Worm (Caenorhabditis elegans): ENCODE results near the gene acs-2.
A peak's percentile ranks its signal among the peaks of the same experiment; 100 is the strongest.

Gene acs-2

DNA sequence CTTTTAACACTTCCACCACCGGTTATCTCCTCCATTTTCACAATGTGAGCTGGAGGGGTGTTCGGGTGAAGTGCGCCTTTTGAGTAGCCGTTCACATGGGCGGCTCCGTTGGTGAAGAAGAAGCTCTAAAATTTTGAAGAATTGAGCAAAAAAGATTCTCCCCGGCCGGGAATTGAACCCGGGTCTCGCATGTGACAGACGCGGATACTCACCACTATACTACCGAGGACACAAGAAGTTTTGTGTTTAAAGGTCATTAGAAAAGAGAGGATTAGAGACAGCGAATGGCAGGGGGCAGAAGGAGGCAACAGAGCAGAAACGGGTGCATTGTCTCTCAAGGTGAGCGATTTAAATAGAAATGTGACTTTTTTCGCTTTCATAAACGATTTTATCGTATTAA, 15.6 kb upstream of the acs-2 start (continued):
- no peak for TF ChIP-seq lin-39 (tag; optimal IDR thresholded peaks at IDR 0.05)
- peak; percentile 26 for TF ChIP-seq nhr-77 (tag; optimal IDR thresholded peaks at IDR 0.05)
- TF ChIP-seq ceh-32 (tag; optimal IDR thresholded peaks at IDR 0.05; ENCODE audit: poor library complexity): no peak
- peak; percentile 91 for TF ChIP-seq dmd-8 (GFP tag; IDR thresholded peaks at IDR 0.05)
- peak; percentile 52 for TF ChIP-seq mes-2 (tag; optimal IDR thresholded peaks at IDR 0.05; ENCODE audit: poor library complexity, severe bottlenecking)
- peak; percentile 67 for TF ChIP-seq mep-1 (tag; optimal IDR thresholded peaks at IDR 0.05)
- TF ChIP-seq zfp-3 (GFP tag; conservative IDR thresholded peaks at IDR 0.05): no peak
- no peak for TF ChIP-seq ZK337.2 (GFP tag; IDR thresholded peaks at IDR 0.05)
- no peak for TF ChIP-seq zag-1 (tag; optimal IDR thresholded peaks at IDR 0.05)
- TF ChIP-seq lir-3 (tag; optimal IDR thresholded peaks at IDR 0.05): peak; percentile 47
- peak; percentile 60; the same call in 1 of the 2 replicates for TF ChIP-seq T26A8.4 (GFP tag; IDR thresholded peaks at IDR 0.05)
- peak; percentile 51 to 73; a peak in 1 of 4 replicates for TF ChIP-seq madf-5 (GFP tag; IDR thresholded peaks at IDR 0.05)
- no peak for TF ChIP-seq gei-8 (GFP tag; optimal IDR thresholded peaks at IDR 0.05)
- peak; percentile 71; the same call in 1 of the 2 replicates for TF ChIP-seq nhr-41 (GFP tag; IDR thresholded peaks at IDR 0.05)
- peak; percentile 52 for TF ChIP-seq unc-130 (GFP tag; optimal IDR thresholded peaks at IDR 0.05)
- peak; percentile 47 for TF ChIP-seq Y5F2A.4 (GFP tag; optimal IDR thresholded peaks at IDR 0.05)
- no peak for TF ChIP-seq ZK546.5 (tag; optimal IDR thresholded peaks at IDR 0.05)
- peak; percentile 69; the same call in 1 of the 2 replicates for TF ChIP-seq vab-7 (GFP tag; IDR thresholded peaks at IDR 0.05)
- TF ChIP-seq nhr-48 (tag; optimal IDR thresholded peaks at IDR 0.05): peak; percentile 25
- peak in 1 of 2 experiments; percentile 55 for TF ChIP-seq mdl-1 (tag; optimal IDR thresholded peaks at IDR 0.05)
- peak; percentile 47; the same call in 1 of the 2 replicates for TF ChIP-seq Y48G9A.11 (GFP tag; IDR thresholded peaks at IDR 0.05)
- TF ChIP-seq daf-8 (GFP tag; IDR thresholded peaks at IDR 0.05): 0 out of 2 replicates have a peak, but pooled peaks have one; percentile 40
- peak; percentile 84 for TF ChIP-seq D1046.2 (GFP tag; IDR thresholded peaks at IDR 0.05)
- no peak for TF ChIP-seq ztf-11 (tag; optimal IDR thresholded peaks at IDR 0.05)
- no peak for TF ChIP-seq nhr-237 (tag; optimal IDR thresholded peaks at IDR 0.05)
- no peak for TF ChIP-seq nhr-76 (tag; optimal IDR thresholded peaks at IDR 0.05)
- no peak for TF ChIP-seq unc-39 (tag; optimal IDR thresholded peaks at IDR 0.05)
- TF ChIP-seq set-16 (GFP tag; IDR thresholded peaks at IDR 0.05): 0 out of 2 replicates have a peak, but pooled peaks have one; percentile 33
- no peak for TF ChIP-seq unc-62 (GFP tag; optimal IDR thresholded peaks at IDR 0.05 in 1 of 2)
- TF ChIP-seq unc-62 (tag; optimal IDR thresholded peaks at IDR 0.05): no peak
- peak; percentile 60 for TF ChIP-seq php-3 (GFP tag; IDR thresholded peaks at IDR 0.05)
- TF ChIP-seq lsy-2 (tag; optimal IDR thresholded peaks at IDR 0.05): peak in 1 of 2 experiments; percentile 27
- TF ChIP-seq egl-43 (GFP tag; IDR thresholded peaks at IDR 0.05): peak; percentile 95
- no peak for TF ChIP-seq pqm-1 (tag; optimal IDR thresholded peaks at IDR 0.05)
- no peak for TF ChIP-seq nhr-111 (GFP tag; optimal IDR thresholded peaks at IDR 0.05)
- TF ChIP-seq pha-4 (GFP tag; IDR thresholded peaks at IDR 0.05): peak; percentile 90
- no peak for TF ChIP-seq pha-4 (tag; optimal IDR thresholded peaks at IDR 0.05)
- TF ChIP-seq madf-9 (GFP tag; conservative IDR thresholded peaks at IDR 0.05): peak; percentile 82
- peak; percentile 25 for TF ChIP-seq nhr-6 (tag; optimal IDR thresholded peaks at IDR 0.05)
- TF ChIP-seq ceh-62 (tag; optimal IDR thresholded peaks at IDR 0.05): no peak
- TF ChIP-seq dpl-1 (GFP tag; optimal IDR thresholded peaks at IDR 0.05): peak; percentile 10
- peak; percentile 73 for TF ChIP-seq arid-1 (GFP tag; conservative IDR thresholded peaks at IDR 0.05)
- TF ChIP-seq mxl-3 (GFP tag; optimal IDR thresholded peaks at IDR 0.05): peak; percentile 50
- TF ChIP-seq Y75B8A.6 (GFP tag; IDR thresholded peaks at IDR 0.05): 0 out of 2 replicates have a peak, but pooled peaks have one; percentile 60
- peak; percentile 46 for TF ChIP-seq spr-1 (tag; optimal IDR thresholded peaks at IDR 0.05)
- 0 out of 2 replicates have a peak, but pooled peaks have one; percentile 26 for TF ChIP-seq ctbp-1 (GFP tag; IDR thresholded peaks at IDR 0.05)
- TF ChIP-seq nhr-10 (tag; optimal IDR thresholded peaks at IDR 0.05): no peak
- TF ChIP-seq daf-19 (GFP tag; conservative IDR thresholded peaks at IDR 0.05): no peak
- peak; percentile 89 for TF ChIP-seq lim-7 (GFP tag; IDR thresholded peaks at IDR 0.05)
- no peak for TF ChIP-seq R02D3.7 (tag; optimal IDR thresholded peaks at IDR 0.05)
- peak; percentile 71 for TF ChIP-seq lin-38 (GFP tag; IDR thresholded peaks at IDR 0.05)
- no peak for TF ChIP-seq aly-2 (tag; optimal IDR thresholded peaks at IDR 0.05)

Data from whole organism, L4 larva.